Worm (Caenorhabditis elegans) whole organism, L2 larva: ENCODE measurements around the gene clec-206.

Source experiments
- R02D3.7 ChIP-seq: fragments of 150-350 bp; optimal IDR thresholded peaks from 2 replicates; lab custom pipeline; 2014; ENCODE audit warnings: missing biosample characterization, missing genetic modification characterization
- ZK546.5 ChIP-seq: sonication (generic microtip); optimal IDR thresholded peaks from 2 replicates; lab custom pipeline; 2017; ENCODE audit warnings: missing biosample characterization, missing genetic modification characterization
- alr-1 ChIP-seq: fragments of 150-350 bp; optimal IDR thresholded peaks from 2 replicates; lab custom pipeline; 2014; ENCODE audit warnings: missing biosample characterization, missing genetic modification characterization
- aly-2 ChIP-seq: fragments of 150-350 bp; optimal IDR thresholded peaks from 2 replicates; lab custom pipeline; 2014; ENCODE audit warnings: missing biosample characterization, missing genetic modification characterization
- ama-1 ChIP-seq: fragments of 150-350 bp; optimal IDR thresholded peaks from 2 replicates; lab custom pipeline; 2018; ENCODE audit warnings: inconsistent platforms
- blmp-1 ChIP-seq: sonication (generic microtip); optimal IDR thresholded peaks from 2 replicates; lab custom pipeline; 2017; ENCODE audit warnings: missing genetic modification characterization, mild to moderate bottlenecking, missing compliant biosample characterization, antibody characterized with exemption, moderate library complexity; ENCODE audit not compliant: insufficient read depth
- ceh-16 ChIP-seq: fragments of 150-350 bp; optimal IDR thresholded peaks from 2 replicates; lab custom pipeline; 2014; ENCODE audit warnings: missing biosample characterization, missing genetic modification characterization
- ceh-82 ChIP-seq: fragments of 150-350 bp; optimal IDR thresholded peaks from 2 replicates; lab custom pipeline; 2014; ENCODE audit warnings: missing biosample characterization, missing genetic modification characterization
- elt-1 ChIP-seq: fragments of 150-350 bp; optimal IDR thresholded peaks from 2 replicates; lab custom pipeline; 2014; ENCODE audit warnings: missing biosample characterization, missing genetic modification characterization
- elt-3 ChIP-seq: sonication (generic microtip); optimal IDR thresholded peaks from 2 replicates; lab custom pipeline; 2017; ENCODE audit warnings: missing biosample characterization, missing genetic modification characterization
- fos-1 ChIP-seq: fragments of 150-350 bp; optimal IDR thresholded peaks from 2 replicates; lab custom pipeline; 2014; ENCODE audit warnings: missing biosample characterization, missing genetic modification characterization
- gmeb-1 ChIP-seq: fragments of 150-350 bp; optimal IDR thresholded peaks from 2 replicates; lab custom pipeline; 2014; ENCODE audit warnings: missing biosample characterization, missing genetic modification characterization
- lin-11 ChIP-seq: fragments of 150-350 bp; sonication (generic microtip); optimal IDR thresholded peaks from 2 replicates; lab custom pipeline; 2014; ENCODE audit warnings: missing biosample characterization, missing genetic modification characterization, inconsistent platforms, mixed read lengths
- lin-39 ChIP-seq: fragments of 150-350 bp; optimal IDR thresholded peaks from 2 replicates; lab custom pipeline; 2014; ENCODE audit warnings: missing biosample characterization, missing genetic modification reagents, missing genetic modification characterization
- lsy-2 ChIP-seq, 2 experiments: fragments of 150-350 bp in 1 of 2; sonication (generic microtip) in 1 of 2; optimal IDR thresholded peaks; 2 replicates each; lab custom pipeline; 2014 to 2017; ENCODE audit warnings: missing biosample characterization in 2 of 2, missing genetic modification characterization in 2 of 2
- mab-5 ChIP-seq: fragments of 150-350 bp; optimal IDR thresholded peaks from 2 replicates; lab custom pipeline; 2014; ENCODE audit warnings: missing biosample characterization, missing genetic modification characterization
- mdl-1 ChIP-seq, 2 experiments: fragments of 150-350 bp in 1 of 2; sonication (generic microtip) in 1 of 2; optimal IDR thresholded peaks; 2 replicates each; lab custom pipeline; 2017; ENCODE audit warnings: missing biosample characterization in 2 of 2, missing genetic modification characterization in 2 of 2
- nhr-10 ChIP-seq: sonication (generic microtip); optimal IDR thresholded peaks from 2 replicates; lab custom pipeline; 2017; ENCODE audit warnings: missing biosample characterization, missing genetic modification characterization
- nhr-11 ChIP-seq: fragments of 150-350 bp; optimal IDR thresholded peaks from 2 replicates; lab custom pipeline; 2014; ENCODE audit warnings: missing biosample characterization, missing genetic modification characterization
- nhr-129 ChIP-seq: fragments of 150-350 bp; optimal IDR thresholded peaks from 2 replicates; lab custom pipeline; 2014; ENCODE audit warnings: missing biosample characterization, missing genetic modification characterization
- nhr-23 ChIP-seq: fragments of 150-350 bp; optimal IDR thresholded peaks from 2 replicates; lab custom pipeline; 2014; ENCODE audit warnings: missing biosample characterization, missing genetic modification reagents, missing genetic modification characterization
- nhr-237 ChIP-seq: fragments of 150-350 bp; optimal IDR thresholded peaks from 2 replicates; lab custom pipeline; 2014; ENCODE audit warnings: missing biosample characterization, missing genetic modification characterization
- nhr-25 ChIP-seq: fragments of 150-350 bp; sonication (generic microtip); optimal IDR thresholded peaks from 3 replicates; lab custom pipeline; 2014; ENCODE audit warnings: missing biosample characterization, missing genetic modification characterization
- nhr-6 ChIP-seq: fragments of 150-350 bp; optimal IDR thresholded peaks from 2 replicates; lab custom pipeline; 2014; ENCODE audit warnings: missing biosample characterization, missing genetic modification characterization
- nhr-77 ChIP-seq: fragments of 150-350 bp; optimal IDR thresholded peaks from 2 replicates; lab custom pipeline; 2014; ENCODE audit warnings: missing biosample characterization, missing genetic modification characterization
- skn-1 ChIP-seq: sonication (generic microtip); optimal IDR thresholded peaks from 2 replicates; lab custom pipeline; 2017; ENCODE audit warnings: missing biosample characterization, missing genetic modification characterization
- sma-3 ChIP-seq: sonication (generic microtip); optimal IDR thresholded peaks from 2 replicates; lab custom pipeline; 2016; ENCODE audit warnings: missing genetic modification reagents, missing genetic modification characterization, missing compliant biosample characterization
- sma-9 ChIP-seq, 2 experiments: fragments of 150-350 bp in 1 of 2; sonication (generic microtip) in 1 of 2; optimal IDR thresholded peaks; 2 replicates each; lab custom pipeline; 2014 to 2016; ENCODE audit warnings: missing genetic modification characterization in 2 of 2, mild to moderate bottlenecking in 1 of 2, missing biosample characterization in 1 of 2, missing compliant biosample characterization in 1 of 2, missing genetic modification reagents in 1 of 2, moderate library complexity in 1 of 2
- snpc-4 ChIP-seq: fragments of 150-350 bp; optimal IDR thresholded peaks from 2 replicates; lab custom pipeline; 2014; ENCODE audit warnings: missing biosample characterization, missing genetic modification characterization
- unc-55 ChIP-seq: fragments of 150-350 bp; sonication (generic microtip); optimal IDR thresholded peaks from 3 replicates; lab custom pipeline; 2014; ENCODE audit warnings: missing biosample characterization, missing genetic modification reagents, missing genetic modification characterization
- ztf-1 ChIP-seq: fragments of 200-800 bp; sonication (Bioruptor generic); conservative IDR thresholded peaks from 2 replicates; pipeline ENCODE4 v1.3.6; 2022; ENCODE audit warnings: missing genetic modification characterization, missing compliant biosample characterization
- ztf-11 ChIP-seq: sonication (generic microtip); optimal IDR thresholded peaks from 2 replicates; lab custom pipeline; 2017; ENCODE audit warnings: missing biosample characterization, missing genetic modification characterization
- ztf-4 ChIP-seq: fragments of 150-350 bp; optimal IDR thresholded peaks from 2 replicates; lab custom pipeline; 2014; ENCODE audit warnings: missing biosample characterization, missing genetic modification characterization

Gene clec-206

ce11 chrV:2004229-2004628 is at the start of gene clec-206:
clec-206 (minus strand) TSS chrV:2004329.
- TF ChIP-seq ceh-82 (tag; lab: Kevin White, UChicago) (no peak), mab-5 (no peak), nhr-6 (tag; lab: Kevin White, UChicago) (no peak), ZK546.5 (tag; lab: Kevin White, UChicago) (no peak), aly-2 (tag; lab: Kevin White, UChicago) (no peak), snpc-4 (tag; lab: Kevin White, UChicago) (no peak), alr-1 (tag; lab: Kevin White, UChicago) (no peak), ztf-4 (tag; lab: Kevin White, UChicago) (no peak), ztf-1 (GFP tag; lab: Robert Waterston, UW) (no peak), nhr-11 (no peak), lin-39 (tag; lab: Kevin White, UChicago) (no peak)

- TF ChIP-seq unc-55 (GFP tag; lab: Kevin White, UChicago) (no peak), fos-1 (tag; lab: Kevin White, UChicago) (no peak), nhr-10 (tag; lab: Kevin White, UChicago) (no peak), lsy-2 (tag; optimal IDR thresholded peaks at IDR 0.05; lab: Kevin White, UChicago) (no peak), lin-11 (tag; lab: Kevin White, UChicago) (no peak), skn-1 (no peak), ztf-1 (GFP tag; lab: Robert Waterston, UW) (no peak), R02D3.7 (tag; lab: Kevin White, UChicago) (no peak), alr-1 (tag; lab: Kevin White, UChicago) (no peak), ama-1 (lab: Kevin White, UChicago) (no peak), nhr-77 (no peak), elt-3 (tag; lab: Kevin White, UChicago) (no peak), elt-1 (tag; lab: Kevin White, UChicago) (no peak), nhr-25 (tag; lab: Kevin White, UChicago) (no peak), nhr-23 (no peak), nhr-237 (tag; lab: Kevin White, UChicago) (no peak), aly-2 (tag; lab: Kevin White, UChicago) (no peak), gmeb-1 (tag; lab: Kevin White, UChicago) (no peak), nhr-129 (tag; lab: Kevin White, UChicago) (no peak)
Observed at ce11 chrV:2053509-2053908, 49.4 kb upstream of the clec-206 start, which contains the start of gene comt-5. comt-5 (minus strand) TSS chrV:2053609.

- TF ChIP-seq mdl-1 (tag; optimal IDR thresholded peaks at IDR 0.05; lab: Kevin White, UChicago) (no peak), ztf-4 (tag; lab: Kevin White, UChicago) (no peak), nhr-23 (no peak), nhr-11 (no peak), gmeb-1 (tag; lab: Kevin White, UChicago) (no peak), fos-1 (tag; lab: Kevin White, UChicago) (no peak), elt-1 (tag; lab: Kevin White, UChicago) (no peak), nhr-129 (tag; lab: Kevin White, UChicago) (no peak), ceh-16 (no peak)
- TF ChIP-seq, all 48 proteins: peak for 0
Observed at ce11 chrV:2051507-2051906, 47.4 kb upstream of the clec-206 start, which contains the start of gene Y40B10A.11. Y40B10A.11 (minus strand) TSS chrV:2051607.

ce11 chrV:2050790-2051189 is 46.7 kb upstream of the clec-206 start:
- TF ChIP-seq nhr-23 (no peak), elt-1 (tag; lab: Kevin White, UChicago) (no peak), R02D3.7 (tag; lab: Kevin White, UChicago) (no peak), nhr-77 (no peak), mdl-1 (tag; optimal IDR thresholded peaks at IDR 0.05; lab: Kevin White, UChicago) (no peak), ztf-11 (tag; lab: Kevin White, UChicago) (no peak), sma-3 (GFP tag; lab: Kevin White, UChicago) (no peak), fos-1 (tag; lab: Kevin White, UChicago) (no peak), blmp-1 (tag; lab: Kevin White, UChicago) (no peak), ZK546.5 (tag; lab: Kevin White, UChicago) (no peak)

ce11 chrV:2050136-2050535 is 46.0 kb upstream of the clec-206 start, which contains the start of gene comt-4:
comt-4 (minus strand) TSS chrV:2050185.
- TF ChIP-seq skn-1 (no peak), sma-9 (GFP tag; optimal IDR thresholded peaks at IDR 0.05; lab: Kevin White, UChicago) (peak; percentile 71), sma-9 (tag; optimal IDR thresholded peaks at IDR 0.05; lab: Kevin White, UChicago) (no peak), fos-1 (tag; lab: Kevin White, UChicago) (peak; percentile 4)
